Fruit fly (Drosophila melanogaster) whole organism: ENCODE data around the gene CG42823.

Experiments
- EcR ChIP-seq, 2 experiments: fragments of >200 bp; optimal IDR thresholded peaks; 2 replicates each; lab custom pipeline; 2017; ENCODE audit warnings: missing biosample characterization in 2 of 2, missing genetic modification characterization in 2 of 2, missing genetic modification reagents in 2 of 2
- psq ChIP-seq: fragments of >200 bp; optimal IDR thresholded peaks from 2 replicates; lab custom pipeline; 2017
- usp ChIP-seq: fragments of >200 bp; optimal IDR thresholded peaks from 2 replicates; lab custom pipeline; 2017; ENCODE audit warnings: missing biosample characterization, missing genetic modification characterization, mixed read lengths

DNA sequence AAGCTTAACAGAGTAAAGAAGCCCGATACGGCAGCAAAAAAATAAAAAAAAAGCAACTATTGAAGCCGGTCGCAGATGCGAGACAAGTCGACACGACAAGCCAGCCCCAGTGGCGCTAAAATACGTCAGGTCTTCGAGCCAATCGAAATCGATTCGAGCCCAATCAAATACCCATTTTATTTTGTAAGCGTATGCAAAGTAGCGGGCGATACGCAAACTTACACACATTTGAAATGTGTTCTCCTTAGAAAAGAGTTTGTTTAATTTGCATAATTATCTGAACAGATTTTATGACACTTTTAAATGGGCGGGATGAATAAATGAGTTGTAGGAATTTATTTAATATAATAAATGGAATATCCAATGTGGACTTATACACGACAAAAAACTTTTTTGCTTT, 42.7 kb upstream of the CG42823 start:
- TF ChIP-seq EcR (GFP tag; optimal IDR thresholded peaks at IDR 0.05; lab: Kevin White, UChicago), result no peak
- TF ChIP-seq psq (lab: Kevin White, UChicago), result no peak
- no peak for TF ChIP-seq usp (GFP tag; lab: Kevin White, UChicago)
